Fruit fly (Drosophila melanogaster) whole organism, embryonic: ENCODE measurements around the gene Srg3.

ENCODE experiments used
- Antp ChIP-seq: fragments of 200-800 bp; sonication (Bioruptor generic); optimal IDR thresholded peaks from 3 replicates; lab custom pipeline; 2016; ENCODE audit warnings: missing biosample characterization, missing genetic modification characterization
- Atf6 ChIP-seq: fragments of 200-800 bp; sonication (Bioruptor generic); IDR thresholded peaks from 2 replicates; pipeline ENCODE4 v1.3.6; 2022; ENCODE audit warnings: missing biosample characterization, missing genetic modification characterization
- CG10267 ChIP-seq: fragments of 200-800 bp; sonication (Bioruptor generic); optimal IDR thresholded peaks from 2 replicates; lab custom pipeline; 2018; ENCODE audit warnings: missing biosample characterization, mild to moderate bottlenecking, missing genetic modification characterization, moderate library complexity
- CG10431 ChIP-seq: fragments of 200-800 bp; sonication (Bioruptor generic); optimal IDR thresholded peaks from 3 replicates; lab custom pipeline; 2018; ENCODE audit warnings: missing biosample characterization, mild to moderate bottlenecking, missing genetic modification characterization
- CG10979 ChIP-seq: fragments of 200-800 bp; sonication (Bioruptor generic); optimal IDR thresholded peaks from 2 replicates; lab custom pipeline; 2018; ENCODE audit warnings: missing biosample characterization, mild to moderate bottlenecking, missing genetic modification characterization, moderate library complexity
- CG11247 ChIP-seq: fragments of 200-800 bp; sonication (Bioruptor generic); IDR thresholded peaks from 2 replicates; pipeline ENCODE4 v1.3.6; 2022; ENCODE audit warnings: missing biosample characterization, missing genetic modification characterization
- CG12071 ChIP-seq: fragments of 200-800 bp; sonication (Bioruptor generic); optimal IDR thresholded peaks from 3 replicates; lab custom pipeline; 2018; ENCODE audit warnings: missing biosample characterization, mild to moderate bottlenecking, missing genetic modification characterization
- CG12942 ChIP-seq: fragments of 200-800 bp; sonication (Bioruptor generic); optimal IDR thresholded peaks from 3 replicates; lab custom pipeline; 2016; ENCODE audit warnings: missing biosample characterization, missing genetic modification characterization
- CG14710 ChIP-seq: fragments of 200-800 bp; sonication (Bioruptor generic); optimal IDR thresholded peaks from 3 replicates; lab custom pipeline; 2019; ENCODE audit warnings: missing biosample characterization, mild to moderate bottlenecking, missing genetic modification characterization, moderate library complexity
- CG15601 ChIP-seq: fragments of 200-800 bp; sonication (Bioruptor generic); optimal IDR thresholded peaks from 3 replicates; lab custom pipeline; 2019; ENCODE audit warnings: missing biosample characterization, mild to moderate bottlenecking, missing genetic modification characterization, moderate library complexity
- CG1602 ChIP-seq: fragments of 200-800 bp; sonication (Bioruptor generic); optimal IDR thresholded peaks from 3 replicates; lab custom pipeline; 2016; ENCODE audit warnings: missing biosample characterization, missing genetic modification characterization
- CG30020 ChIP-seq: fragments of 200-800 bp; optimal IDR thresholded peaks from 2 replicates; lab custom pipeline; 2019; ENCODE audit warnings: missing biosample characterization, mild to moderate bottlenecking, missing genetic modification characterization, moderate library complexity
- CG31388 ChIP-seq: fragments of 200-800 bp; sonication (Bioruptor generic); optimal IDR thresholded peaks from 2 replicates; lab custom pipeline; 2016; ENCODE audit warnings: missing biosample characterization, missing genetic modification characterization
- CG34376 ChIP-seq: fragments of 200-800 bp; sonication (Bioruptor generic); optimal IDR thresholded peaks from 2 replicates; lab custom pipeline; 2018; ENCODE audit warnings: missing biosample characterization, mild to moderate bottlenecking, missing genetic modification characterization
- CG34422 ChIP-seq: fragments of 200-800 bp; sonication (Bioruptor generic); IDR thresholded peaks from 3 replicates; pipeline ENCODE4 v1.3.6; 2022; ENCODE audit warnings: missing biosample characterization, missing genetic modification characterization
- CG4617 ChIP-seq: fragments of 200-800 bp; sonication (Bioruptor generic); optimal IDR thresholded peaks from 3 replicates; lab custom pipeline; 2016; ENCODE audit warnings: missing biosample characterization, missing genetic modification characterization, borderline replicate concordance
- CG7372 ChIP-seq: fragments of 200-800 bp; sonication (Bioruptor generic); IDR thresholded peaks from 2 replicates; pipeline ENCODE4 v1.3.6; 2022; ENCODE audit warnings: missing biosample characterization, missing genetic modification characterization
- CG7839 ChIP-seq: fragments of 200-800 bp; sonication (Bioruptor generic); optimal IDR thresholded peaks from 3 replicates; lab custom pipeline; 2018; ENCODE audit warnings: missing biosample characterization, mild to moderate bottlenecking, missing genetic modification characterization, moderate library complexity
- CG8089 ChIP-seq: fragments of 200-800 bp; sonication (Bioruptor generic); optimal IDR thresholded peaks from 3 replicates; lab custom pipeline; 2016; ENCODE audit warnings: missing biosample characterization, missing genetic modification characterization
- CoRest ChIP-seq: fragments of 200-800 bp; sonication (Bioruptor generic); optimal IDR thresholded peaks from 3 replicates; lab custom pipeline; 2018; ENCODE audit warnings: missing biosample characterization, mild to moderate bottlenecking, missing genetic modification characterization, moderate library complexity
- D19B ChIP-seq: fragments of 200-800 bp; sonication (Bioruptor generic); optimal IDR thresholded peaks from 2 replicates; lab custom pipeline; 2017; ENCODE audit warnings: missing biosample characterization, mild to moderate bottlenecking, missing genetic modification characterization
- Dad ChIP-seq: fragments of 200-800 bp; sonication (Bioruptor generic); optimal IDR thresholded peaks from 3 replicates; lab custom pipeline; 2016; ENCODE audit warnings: missing biosample characterization, missing genetic modification characterization
- Deaf1 ChIP-seq: fragments of 200-800 bp; optimal IDR thresholded peaks from 3 replicates; lab custom pipeline; 2019; ENCODE audit warnings: missing biosample characterization, mild to moderate bottlenecking, missing genetic modification characterization, moderate library complexity
- Dp ChIP-seq: fragments of 200-800 bp; sonication (Bioruptor generic); optimal IDR thresholded peaks from 2 replicates; lab custom pipeline; 2018; ENCODE audit warnings: missing biosample characterization, mild to moderate bottlenecking, missing genetic modification characterization, moderate library complexity
- Eip74EF ChIP-seq, 2 experiments: fragments of 200-800 bp in 1 of 2; fragments of >200 bp in 1 of 2; sonication (Bioruptor generic) in 1 of 2; optimal IDR thresholded peaks; 2 replicates each; lab custom pipeline; 2017 to 2019; ENCODE audit warnings: missing biosample characterization in 2 of 2, missing genetic modification characterization in 2 of 2, mild to moderate bottlenecking in 1 of 2, moderate library complexity in 1 of 2
- HLH3B ChIP-seq: fragments of 200-800 bp; sonication (Bioruptor generic); IDR thresholded peaks from 2 replicates; pipeline ENCODE4 v1.3.6; 2022; ENCODE audit warnings: missing biosample characterization, missing genetic modification characterization
- Kr ChIP-seq: fragments of 200-800 bp; sonication (Bioruptor generic); optimal IDR thresholded peaks from 2 replicates; lab custom pipeline; 2017; ENCODE audit warnings: missing biosample characterization, mild to moderate bottlenecking, missing genetic modification characterization
- NC2β ChIP-seq: fragments of 200-800 bp; sonication (Bioruptor generic); optimal IDR thresholded peaks from 2 replicates; lab custom pipeline; 2016; ENCODE audit warnings: missing biosample characterization, missing genetic modification characterization
- Oaz ChIP-seq: fragments of 200-800 bp; sonication (Bioruptor generic); IDR thresholded peaks from 2 replicates; pipeline ENCODE4 v1.3.6; 2022; ENCODE audit warnings: missing biosample characterization, missing genetic modification characterization
- Opbp ChIP-seq: fragments of 200-800 bp; sonication (Bioruptor generic); IDR thresholded peaks from 3 replicates; pipeline ENCODE4 v1.3.6; 2022; ENCODE audit warnings: missing biosample characterization, missing genetic modification characterization; ENCODE audit not compliant: partially characterized antibody
- Ravus ChIP-seq: fragments of 200-800 bp; sonication (Bioruptor generic); IDR thresholded peaks from 2 replicates; pipeline ENCODE4 v1.3.6; 2022; ENCODE audit warnings: missing biosample characterization, missing genetic modification characterization
- Scr ChIP-seq: fragments of 200-800 bp; sonication (Bioruptor generic); IDR thresholded peaks from 2 replicates; pipeline ENCODE4 v1.3.6; 2022; ENCODE audit warnings: missing biosample characterization, missing genetic modification characterization; ENCODE audit not compliant: partially characterized antibody
- Ssrp ChIP-seq: fragments of 200-800 bp; sonication (Bioruptor generic); optimal IDR thresholded peaks from 2 replicates; lab custom pipeline; 2018; ENCODE audit warnings: missing biosample characterization, mild to moderate bottlenecking, missing genetic modification characterization, moderate library complexity
- ab ChIP-seq: fragments of 200-800 bp; sonication (Bioruptor generic); optimal IDR thresholded peaks from 2 replicates; lab custom pipeline; 2016; ENCODE audit warnings: missing biosample characterization, missing genetic modification characterization
- ase ChIP-seq: fragments of 200-800 bp; sonication (Bioruptor generic); IDR thresholded peaks from 3 replicates; pipeline ENCODE4 v1.3.6; 2022; ENCODE audit warnings: missing biosample characterization, missing genetic modification characterization
- bsh ChIP-seq, 2 experiments: fragments of 200-800 bp; sonication (Bioruptor generic); optimal IDR thresholded peaks; 2 replicates each; lab custom pipeline; 2017 to 2018; ENCODE audit warnings: mild to moderate bottlenecking in 2 of 2, missing biosample characterization in 2 of 2, missing genetic modification characterization in 2 of 2, moderate library complexity in 1 of 2
- cwo ChIP-seq: fragments of 200-800 bp; sonication (Bioruptor generic); optimal IDR thresholded peaks from 3 replicates; lab custom pipeline; 2017; ENCODE audit warnings: missing biosample characterization, missing genetic modification characterization, mild to moderate bottlenecking, moderate library complexity, missing genetic modification reagents
- disco-r ChIP-seq: fragments of 200-800 bp; sonication (Bioruptor generic); optimal IDR thresholded peaks from 2 replicates; lab custom pipeline; 2016; ENCODE audit warnings: missing biosample characterization, missing genetic modification characterization
- eyg ChIP-seq: fragments of 200-800 bp; sonication (Bioruptor generic); optimal IDR thresholded peaks from 3 replicates; lab custom pipeline; 2016; ENCODE audit warnings: missing biosample characterization, missing genetic modification characterization
- fd102C ChIP-seq: fragments of 200-800 bp; sonication (Bioruptor generic); optimal IDR thresholded peaks from 2 replicates; lab custom pipeline; 2018; ENCODE audit warnings: missing biosample characterization, mild to moderate bottlenecking, missing genetic modification characterization, moderate library complexity
- fu2 ChIP-seq: fragments of 200-800 bp; sonication (Bioruptor generic); optimal IDR thresholded peaks from 2 replicates; lab custom pipeline; 2016; ENCODE audit warnings: missing biosample characterization, missing genetic modification characterization
- gsb ChIP-seq: fragments of 200-800 bp; sonication (Bioruptor generic); IDR thresholded peaks from 2 replicates; pipeline ENCODE4 v1.3.6; 2022; ENCODE audit warnings: missing biosample characterization, missing genetic modification characterization
- ind ChIP-seq: fragments of 200-800 bp; sonication (Bioruptor generic); optimal IDR thresholded peaks from 3 replicates; lab custom pipeline; 2016; ENCODE audit warnings: missing biosample characterization, missing genetic modification characterization
- lmd ChIP-seq: fragments of 200-800 bp; sonication (Bioruptor generic); IDR thresholded peaks from 2 replicates; pipeline ENCODE4 v1.3.6; 2022; ENCODE audit warnings: missing biosample characterization, missing genetic modification characterization
- luna ChIP-seq: fragments of 200-800 bp; sonication (Bioruptor generic); optimal IDR thresholded peaks from 2 replicates; lab custom pipeline; 2016; ENCODE audit warnings: missing biosample characterization, missing genetic modification characterization
- nerfin-1 ChIP-seq: fragments of 200-800 bp; sonication (Bioruptor generic); optimal IDR thresholded peaks from 3 replicates; lab custom pipeline; 2019; ENCODE audit warnings: missing biosample characterization, mild to moderate bottlenecking, missing genetic modification characterization, moderate library complexity
- so ChIP-seq: fragments of 200-800 bp; sonication (Bioruptor generic); IDR thresholded peaks from 3 replicates; pipeline ENCODE4 v1.3.6; 2022; ENCODE audit warnings: missing biosample characterization, missing genetic modification characterization
- tgo ChIP-seq: fragments of 200-800 bp; sonication (Bioruptor generic); IDR thresholded peaks from 3 replicates; pipeline ENCODE4 v1.3.6; 2022; ENCODE audit warnings: missing biosample characterization, missing genetic modification characterization
- trh ChIP-seq: fragments of 200-800 bp; sonication (Bioruptor generic); optimal IDR thresholded peaks from 2 replicates; lab custom pipeline; 2016; ENCODE audit warnings: missing biosample characterization, missing genetic modification characterization
- usp ChIP-seq: fragments of >200 bp; optimal IDR thresholded peaks from 2 replicates; lab custom pipeline; 2017; ENCODE audit warnings: missing biosample characterization, missing genetic modification characterization

Gene Srg3

DNA sequence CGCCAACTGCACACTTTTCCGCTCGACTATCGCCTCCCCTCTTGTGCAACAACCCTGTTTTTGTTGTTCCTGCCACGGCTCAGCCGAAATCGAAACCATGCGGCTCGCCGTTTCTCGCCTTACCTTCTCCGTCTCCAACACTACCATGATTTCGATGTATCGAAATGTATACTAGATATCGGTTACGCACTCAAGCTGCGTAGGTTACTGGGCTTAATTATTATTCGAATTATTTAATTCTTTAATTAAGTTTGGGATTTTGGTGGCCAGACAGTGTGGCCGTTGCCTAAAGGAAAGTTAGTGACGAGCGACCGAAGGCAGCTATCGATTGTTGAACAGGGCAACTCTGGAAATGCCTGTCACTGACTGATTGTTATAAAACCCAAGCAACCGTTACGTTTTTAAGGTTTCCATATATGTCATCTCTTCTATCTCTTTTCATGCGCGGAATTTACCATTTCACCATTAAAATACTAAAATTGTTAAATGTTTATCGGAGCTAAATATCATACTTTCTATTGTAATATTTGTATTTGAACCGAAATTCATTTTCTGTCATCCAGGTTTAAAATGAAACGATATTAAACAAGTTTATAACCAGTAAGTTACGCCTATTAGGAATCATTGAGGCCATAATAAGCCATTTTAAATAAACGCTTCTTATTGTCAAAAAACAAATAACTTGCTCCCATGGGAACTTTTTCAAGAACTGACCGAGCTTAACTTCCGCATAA lies 40.7 kb upstream of the Srg3 start, which contains the start of gene eIF4E1 (continued):
- peak; percentile 61 for TF ChIP-seq CoRest (tag; lab: Kevin White, UChicago)
- TF ChIP-seq CG1602 (GFP tag; lab: Kevin White, UChicago) = no peak
- no peak for TF ChIP-seq CG7839 (tag; lab: Kevin White, UChicago)
- no peak for TF ChIP-seq so (GFP tag; lab: Robert Waterston, UW)
- TF ChIP-seq eyg (GFP tag; lab: Kevin White, UChicago) = no peak
- no peak; the same call in 2 of the 3 replicates for TF ChIP-seq ase (GFP tag; lab: Robert Waterston, UW)
- no peak for TF ChIP-seq CG10979 (tag; lab: Kevin White, UChicago)
- peak; percentile 35 for TF ChIP-seq Dad (GFP tag; lab: Kevin White, UChicago)
- TF ChIP-seq trh (GFP tag; lab: Kevin White, UChicago) = no peak
- no peak for TF ChIP-seq bsh (GFP tag; optimal IDR thresholded peaks at IDR 0.05; lab: Kevin White, UChicago)
- TF ChIP-seq CG12071 = no peak
- TF ChIP-seq CG11247 (GFP tag; lab: Robert Waterston, UW) = peak; percentile 43
- no peak for TF ChIP-seq HLH3B (GFP tag; lab: Robert Waterston, UW)
- TF ChIP-seq CG10431 (GFP tag; lab: Kevin White, UChicago) = no peak
- TF ChIP-seq CG34422 (GFP tag; lab: Robert Waterston, UW) = peak; percentile 57; the same call in 2 of the 3 replicates
- no peak for TF ChIP-seq ab (GFP tag; lab: Kevin White, UChicago)
- no peak for TF ChIP-seq fd102C (GFP tag; lab: Kevin White, UChicago)
- peak; percentile 76 for TF ChIP-seq Scr (GFP tag; lab: Robert Waterston, UW)
- TF ChIP-seq gsb = no peak
- TF ChIP-seq Antp (GFP tag; lab: Kevin White, UChicago) = peak; percentile 24
- peak; percentile 7 for TF ChIP-seq NC2β (GFP tag; lab: Kevin White, UChicago)
- no peak for TF ChIP-seq nerfin-1
- no peak for TF ChIP-seq CG34376
- peak; percentile 65 for TF ChIP-seq CG10267 (tag; lab: Kevin White, UChicago)
- no peak for TF ChIP-seq fu2 (GFP tag; lab: Kevin White, UChicago)
- TF ChIP-seq Atf6 (GFP tag; lab: Robert Waterston, UW) = no peak
- TF ChIP-seq CG12942 (GFP tag; lab: Kevin White, UChicago) = no peak
- no peak for TF ChIP-seq lmd (GFP tag; lab: Robert Waterston, UW)
- no peak for TF ChIP-seq Kr
- TF ChIP-seq CG31388 (GFP tag; lab: Kevin White, UChicago) = no peak
- no peak for TF ChIP-seq cwo (GFP tag; lab: Kevin White, UChicago)
- no peak for TF ChIP-seq usp (GFP tag; lab: Kevin White, UChicago)
- TF ChIP-seq CG15601 (tag; lab: Kevin White, UChicago) = no peak
- no peak for TF ChIP-seq CG7372 (GFP tag; lab: Robert Waterston, UW)
- peak; percentile 71 for TF ChIP-seq CG14710
- no peak for TF ChIP-seq Eip74EF (GFP tag; optimal IDR thresholded peaks at IDR 0.05; lab: Kevin White, UChicago)
- peak; percentile 88 for TF ChIP-seq CG4617
- no peak for TF ChIP-seq disco-r (GFP tag; lab: Kevin White, UChicago)
- no peak for TF ChIP-seq Ssrp (tag; lab: Kevin White, UChicago)
- peak; percentile 14 for TF ChIP-seq CG30020 (tag; lab: Kevin White, UChicago)
- no peak for TF ChIP-seq CG8089 (GFP tag; lab: Kevin White, UChicago)
- no peak for TF ChIP-seq Ravus (GFP tag; lab: Robert Waterston, UW)
- peak; percentile 54 for TF ChIP-seq Dp (GFP tag; lab: Kevin White, UChicago)
- no peak for TF ChIP-seq luna (GFP tag; lab: Kevin White, UChicago)
- peak; percentile 81 for TF ChIP-seq Opbp
- no peak for TF ChIP-seq Oaz (GFP tag; lab: Robert Waterston, UW)
- no peak for TF ChIP-seq Deaf1 (tag; lab: Kevin White, UChicago)
- no peak for TF ChIP-seq D19B (GFP tag; lab: Kevin White, UChicago)
- TF ChIP-seq tgo (GFP tag; lab: Robert Waterston, UW) = no peak
- no peak for TF ChIP-seq ind
